Fruit fly (Drosophila melanogaster): ENCODE measurements around the gene Alms1a.

dm6 chrX:4666650-4667360 is 31.0 kb upstream of the Alms1a start, which contains the start of gene CG3009:
- peak; percentile 95 for TF ChIP-seq spab (GFP tag; optimal IDR thresholded peaks at IDR 0.05)
- TF ChIP-seq cyc (GFP tag; optimal IDR thresholded peaks at IDR 0.05), result peak; percentile 98
- TF ChIP-seq Eip93F (GFP tag; optimal IDR thresholded peaks at IDR 0.05), result peak; percentile 79
- peak; percentile 94 for TF ChIP-seq CG3032 (tag; optimal IDR thresholded peaks at IDR 0.05)

Data from whole organism, prepupa.